Worm (Caenorhabditis elegans) whole organism, L3 larva: ENCODE data around the gene T22F3.10.
"Not testable (repeated sequence)": the region's sequence is repeated elsewhere in the genome, so short reads cannot be mapped to it uniquely, and the experiment has no call there.

Experiments used
- ceh-9 ChIP-seq: sonication (generic microtip); optimal IDR thresholded peaks from 2 replicates; lab custom pipeline; 2018; ENCODE audit warnings: missing biosample characterization, missing genetic modification characterization
- daf-12 ChIP-seq: fragments of 150-350 bp; optimal IDR thresholded peaks from 2 replicates; lab custom pipeline; 2014; ENCODE audit warnings: missing biosample characterization, missing genetic modification reagents, missing genetic modification characterization
- eor-1 ChIP-seq, 2 experiments: fragments of 150-350 bp; optimal IDR thresholded peaks; 2 replicates each; lab custom pipeline; 2014 to 2018; ENCODE audit warnings: missing biosample characterization in 2 of 2, missing genetic modification characterization in 2 of 2
- fkh-10 ChIP-seq: sonication (generic microtip); optimal IDR thresholded peaks from 2 replicates; lab custom pipeline; 2017; ENCODE audit warnings: missing biosample characterization, missing genetic modification reagents, missing genetic modification characterization
- fkh-2 ChIP-seq: fragments of 150-350 bp; optimal IDR thresholded peaks from 2 replicates; lab custom pipeline; 2014; ENCODE audit warnings: missing biosample characterization, missing genetic modification reagents, missing genetic modification characterization
- hmg-11 ChIP-seq: sonication (generic microtip); optimal IDR thresholded peaks from 2 replicates; lab custom pipeline; 2016; ENCODE audit warnings: missing genetic modification characterization, missing compliant biosample characterization
- mdl-1 ChIP-seq: fragments of 150-350 bp; optimal IDR thresholded peaks from 2 replicates; lab custom pipeline; 2014; ENCODE audit warnings: missing biosample characterization, missing genetic modification characterization
- nhr-11 ChIP-seq: fragments of 150-350 bp; optimal IDR thresholded peaks from 2 replicates; lab custom pipeline; 2014; ENCODE audit warnings: missing biosample characterization, missing genetic modification characterization
- nhr-237 ChIP-seq: fragments of 150-350 bp; optimal IDR thresholded peaks from 2 replicates; lab custom pipeline; 2014; ENCODE audit warnings: missing biosample characterization, missing genetic modification characterization
- nhr-67 ChIP-seq: fragments of 150-350 bp; optimal IDR thresholded peaks from 2 replicates; lab custom pipeline; 2014; ENCODE audit warnings: missing biosample characterization, missing genetic modification characterization
- nhr-77 ChIP-seq: fragments of 150-350 bp; optimal IDR thresholded peaks from 2 replicates; lab custom pipeline; 2014; ENCODE audit warnings: missing biosample characterization, missing genetic modification characterization
- pqm-1 ChIP-seq: fragments of 150-350 bp; optimal IDR thresholded peaks from 2 replicates; lab custom pipeline; 2017; ENCODE audit warnings: missing biosample characterization, missing genetic modification characterization, inconsistent platforms
- snpc-4 ChIP-seq: fragments of 150-350 bp; optimal IDR thresholded peaks from 2 replicates; lab custom pipeline; 2014; ENCODE audit warnings: missing biosample characterization, missing genetic modification characterization
- tbx-2 ChIP-seq: sonication (generic microtip); optimal IDR thresholded peaks from 2 replicates; lab custom pipeline; 2016; ENCODE audit warnings: mild to moderate bottlenecking, missing genetic modification characterization, missing compliant biosample characterization
- unc-39 ChIP-seq: sonication (generic microtip); optimal IDR thresholded peaks from 4 replicates; lab custom pipeline; 2017; ENCODE audit warnings: missing biosample characterization, missing genetic modification characterization
- ztf-11 ChIP-seq: fragments of 150-350 bp; optimal IDR thresholded peaks from 2 replicates; lab custom pipeline; 2014; ENCODE audit warnings: missing biosample characterization, missing genetic modification characterization
- ztf-4 ChIP-seq: fragments of 150-350 bp; optimal IDR thresholded peaks from 2 replicates; lab custom pipeline; 2014; ENCODE audit warnings: missing biosample characterization, missing genetic modification characterization

T22F3.10 gene

DNA sequence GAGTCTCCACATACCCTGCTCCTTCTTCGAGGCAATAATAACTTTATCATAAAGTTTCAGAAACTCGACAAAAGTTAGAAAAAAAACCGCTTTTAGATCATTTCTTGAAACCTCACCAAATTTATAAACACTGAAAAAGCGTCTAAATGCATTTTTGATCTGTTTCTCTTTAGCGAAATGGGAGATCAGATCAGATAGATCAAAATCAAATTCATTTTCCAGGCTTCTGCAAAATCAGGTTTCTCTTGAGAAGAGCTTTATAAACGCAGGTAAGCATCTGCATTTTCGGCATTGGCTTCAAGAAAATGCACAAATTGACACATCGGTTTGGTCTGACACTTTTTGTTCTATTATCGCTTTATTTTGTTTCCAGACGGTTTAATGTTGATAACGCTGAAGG lies 39.1 kb downstream of the T22F3.10 start, which contains the start of gene F40C5.1:
TSS of gene F40C5.1 (plus strand) at position 301 of the 400 bp plus-strand sequence.
- TF ChIP-seq nhr-11, snpc-4, daf-12 (tag; lab: Kevin White, UChicago): not testable (repeated sequence)

DNA sequence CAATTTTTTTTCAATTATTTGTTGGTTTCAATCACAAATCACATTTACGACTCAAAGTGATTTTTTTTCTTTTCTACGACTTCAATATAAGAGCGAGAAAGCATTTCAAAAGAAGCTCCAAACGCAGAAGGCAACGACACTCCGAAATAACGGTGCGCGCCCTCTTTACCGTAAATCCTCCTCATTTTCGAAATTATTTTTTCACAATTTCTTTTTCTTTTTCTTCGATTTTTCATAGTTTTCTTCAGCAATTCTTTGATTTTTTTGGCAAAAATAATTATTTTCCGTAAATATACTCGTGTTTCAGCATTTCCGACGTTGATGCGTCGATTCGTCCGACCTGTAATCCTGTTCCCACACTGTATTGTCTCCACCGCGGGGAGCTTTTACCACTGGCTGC lies 40.9 kb downstream of the T22F3.10 start, which contains the start of gene F40C5.2:
TSS of gene F40C5.2 (plus strand) at position 301 of the 400 bp plus-strand sequence.
- TF ChIP-seq nhr-67 (tag; lab: Kevin White, UChicago); eor-1 (tag; optimal IDR thresholded peaks at IDR 0.05; lab: Kevin White, UChicago); tbx-2 (tag; lab: Kevin White, UChicago): not testable (repeated sequence)

DNA sequence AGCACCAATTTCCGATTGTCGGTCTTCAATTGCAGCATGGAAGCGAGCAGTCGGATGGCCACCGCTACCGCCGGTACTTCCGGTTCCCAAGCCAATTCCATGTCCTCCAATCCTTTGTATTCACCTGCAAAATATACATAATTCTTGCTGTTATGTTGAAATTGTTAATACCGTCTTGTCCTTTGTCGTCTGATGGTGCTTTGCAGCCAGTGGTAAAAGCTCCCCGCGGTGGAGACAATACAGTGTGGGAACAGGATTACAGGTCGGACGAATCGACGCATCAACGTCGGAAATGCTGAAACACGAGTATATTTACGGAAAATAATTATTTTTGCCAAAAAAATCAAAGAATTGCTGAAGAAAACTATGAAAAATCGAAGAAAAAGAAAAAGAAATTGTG lies 47.2 kb downstream of the T22F3.10 start, which contains the start of gene T24A6.17:
TSS of gene T24A6.17 (minus strand) at position 101 of the 400 bp plus-strand sequence.
- TF ChIP-seq pqm-1 (tag; lab: Kevin White, UChicago); nhr-11 (tag; lab: Kevin White, UChicago); fkh-10 (GFP tag; lab: Kevin White, UChicago): not testable (repeated sequence)

DNA sequence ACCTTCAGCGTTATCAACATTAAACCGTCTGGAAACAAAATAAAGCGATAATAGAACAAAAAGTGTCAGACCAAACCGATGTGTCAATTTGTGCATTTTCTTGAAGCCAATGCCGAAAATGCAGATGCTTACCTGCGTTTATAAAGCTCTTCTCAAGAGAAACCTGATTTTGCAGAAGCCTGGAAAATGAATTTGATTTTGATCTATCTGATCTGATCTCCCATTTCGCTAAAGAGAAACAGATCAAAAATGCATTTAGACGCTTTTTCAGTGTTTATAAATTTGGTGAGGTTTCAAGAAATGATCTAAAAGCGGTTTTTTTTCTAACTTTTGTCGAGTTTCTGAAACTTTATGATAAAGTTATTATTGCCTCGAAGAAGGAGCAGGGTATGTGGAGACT lies 48.7 kb downstream of the T22F3.10 start, which contains the start of gene T24A6.16:
TSS of gene T24A6.16 (minus strand) at position 101 of the 400 bp plus-strand sequence.
- TF ChIP-seq ceh-9; unc-39 (tag; lab: Kevin White, UChicago); mdl-1 (tag; lab: Kevin White, UChicago): not testable (repeated sequence)
- TF ChIP-seq, all 47 proteins: peak for 0; not testable (repeated sequence) for 47

DNA sequence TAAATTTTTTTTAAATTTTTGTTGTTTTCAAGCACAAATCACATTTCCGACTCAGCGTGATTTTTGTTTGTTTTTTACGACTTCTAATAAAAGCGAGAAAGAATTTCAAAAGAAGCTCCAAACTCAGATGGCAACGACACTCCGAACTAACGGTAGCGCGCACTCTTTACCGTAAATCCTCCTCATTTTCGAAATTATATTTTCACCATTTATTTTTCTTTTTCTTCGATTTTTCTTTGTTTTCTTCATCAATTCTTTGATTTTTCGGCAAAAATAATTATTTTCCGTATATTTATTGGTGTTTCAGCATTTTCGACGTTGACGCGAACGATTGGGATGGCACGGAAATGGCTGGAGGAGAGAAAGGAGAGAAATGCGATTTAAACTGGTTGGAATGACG lies 52.8 kb downstream of the T22F3.10 start, which contains the start of gene T24A6.1:
TSS of gene T24A6.1 (plus strand) at position 301 of the 400 bp plus-strand sequence.
- not testable (repeated sequence) for TF ChIP-seq ztf-11 (tag; lab: Kevin White, UChicago); unc-39 (tag; lab: Kevin White, UChicago); fkh-10 (GFP tag; lab: Kevin White, UChicago)

DNA sequence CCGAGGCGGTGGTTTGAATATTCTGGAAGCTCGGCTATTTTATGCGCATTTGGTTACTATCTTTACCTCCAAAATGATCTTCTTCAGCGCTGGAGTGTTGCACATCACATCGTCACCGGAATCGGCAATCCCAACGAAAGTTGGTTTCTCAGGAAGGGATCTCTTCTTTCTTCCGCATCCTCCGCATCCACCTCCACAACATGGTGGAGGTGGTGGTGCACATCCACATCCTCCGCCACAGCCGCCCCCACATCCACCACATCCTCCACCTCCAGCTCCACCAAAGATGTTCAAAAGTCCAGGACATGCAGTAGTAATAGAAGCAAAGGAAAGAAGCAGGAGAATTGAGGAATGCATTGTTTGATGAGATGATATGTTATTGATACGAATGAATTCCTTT lies 54.1 kb downstream of the T22F3.10 start, which contains the start of gene grl-31:
TSS of gene grl-31 (minus strand) at position 357 of the 400 bp plus-strand sequence.
- TF ChIP-seq nhr-237, result no peak
- no peak for TF ChIP-seq ztf-4 (tag; lab: Kevin White, UChicago)
- no peak for TF ChIP-seq tbx-2 (tag; lab: Kevin White, UChicago)
- TF ChIP-seq nhr-77 (tag; lab: Kevin White, UChicago), result no peak
- TF ChIP-seq mdl-1 (tag; lab: Kevin White, UChicago), result no peak
- no peak for TF ChIP-seq fkh-2 (tag; lab: Kevin White, UChicago)
- no peak for TF ChIP-seq hmg-11 (tag; lab: Kevin White, UChicago)
